Comparison of ENCODE assay signal across 1 fruit fly cellular context in the genomic region with DNA sequence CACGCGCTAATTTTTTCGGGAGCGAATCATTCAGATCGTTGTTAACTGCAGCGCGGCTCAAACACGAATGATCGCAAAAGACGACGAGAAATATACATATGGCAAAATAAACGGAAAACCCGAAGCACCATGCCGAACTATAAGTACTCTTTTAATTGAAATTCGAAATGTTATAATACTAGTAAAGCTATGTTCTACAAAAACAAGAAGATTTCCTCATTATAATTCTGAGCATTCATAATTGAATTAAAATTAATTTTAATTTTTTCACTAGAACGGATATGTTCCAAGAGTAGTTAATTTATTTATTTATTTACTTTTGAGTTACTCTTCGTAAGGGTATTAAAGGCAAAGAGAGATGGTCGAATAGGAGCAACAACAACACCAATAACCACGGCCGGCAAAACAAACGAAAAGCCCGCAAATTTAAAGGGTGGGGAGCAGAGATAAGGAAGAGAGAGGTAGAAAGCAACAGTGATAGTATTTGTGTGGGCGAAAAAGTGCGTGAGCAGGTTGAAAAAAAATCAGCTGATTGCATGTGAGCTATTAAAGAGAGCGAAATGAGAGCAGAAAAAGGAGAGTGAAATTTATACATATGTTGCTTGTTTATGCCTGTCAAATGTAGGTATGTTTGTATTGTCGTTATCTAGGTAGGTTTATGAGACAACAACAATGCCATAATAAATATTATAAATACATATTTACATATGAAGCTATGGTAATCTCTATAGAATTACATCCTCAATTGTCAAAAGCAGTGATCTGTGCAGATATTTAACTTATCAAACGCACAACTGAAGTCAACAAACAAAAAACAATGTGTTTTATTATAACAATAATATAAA.
A peak's percentile ranks its signal among the peaks of the same experiment; 100 is the strongest.
TF ChIP-seq lines count a peak whose summit lies in the region.

No protein-coding gene starts in this region.

TF ChIP-seq in whole organism, embryonic, 481 proteins besides CTCF, POLR2A, EP300 and RAD21 (continued from another document and continues in another):
- TF ChIP-seq CG12659 (GFP tag; optimal IDR thresholded peaks at IDR 0.05; lab: Kevin White, UChicago), result peak; percentile 69
- peak; percentile 51 for TF ChIP-seq CG13624 (GFP tag; optimal IDR thresholded peaks at IDR 0.05; lab: Kevin White, UChicago)
- no peak for TF ChIP-seq CG2875 (GFP tag; optimal IDR thresholded peaks at IDR 0.05; lab: Kevin White, UChicago)
- peak; percentile 42 for TF ChIP-seq CG15601 (tag; optimal IDR thresholded peaks at IDR 0.05; lab: Kevin White, UChicago)
- peak; percentile 75 for TF ChIP-seq CG17385 (GFP tag; optimal IDR thresholded peaks at IDR 0.05; lab: Kevin White, UChicago)
- TF ChIP-seq Bdp1 (GFP tag; optimal IDR thresholded peaks at IDR 0.05; lab: Kevin White, UChicago), result peak; percentile 22
- TF ChIP-seq CG8290 (GFP tag; optimal IDR thresholded peaks at IDR 0.05; lab: Kevin White, UChicago), result no peak
- TF ChIP-seq CG8290 (tag; optimal IDR thresholded peaks at IDR 0.05; lab: Kevin White, UChicago), result peak in 1 of 2 experiments; percentile 48
- TF ChIP-seq CG7271 (tag; optimal IDR thresholded peaks at IDR 0.05; lab: Kevin White, UChicago), result no peak
- no peak; the same call in none of the 2 replicates for TF ChIP-seq ssp (GFP tag; IDR thresholded peaks at IDR 0.05; lab: Robert Waterston, UW)
- TF ChIP-seq CG30403 (GFP tag; optimal IDR thresholded peaks at IDR 0.05; lab: Kevin White, UChicago), result peak; percentile 84
- peak; percentile 73 for TF ChIP-seq fd96Cb (tag; optimal IDR thresholded peaks at IDR 0.05; lab: Kevin White, UChicago)
- no peak for TF ChIP-seq slou (GFP tag; optimal IDR thresholded peaks at IDR 0.05; lab: Kevin White, UChicago)
- TF ChIP-seq gro (GFP tag; optimal IDR thresholded peaks at IDR 0.05; lab: Kevin White, UChicago), result peak; percentile 67
- peak; percentile 79 for TF ChIP-seq lmd (GFP tag; IDR thresholded peaks at IDR 0.05; lab: Robert Waterston, UW)
- TF ChIP-seq ken (GFP tag; IDR thresholded peaks at IDR 0.05; lab: Robert Waterston, UW), result peak; percentile 38; the same call in 1 of the 3 replicates
- TF ChIP-seq Trl (optimal IDR thresholded peaks at IDR 0.05; lab: Kevin White, UChicago), result peak; percentile 56 to 84
- TF ChIP-seq Trl (GFP tag; optimal IDR thresholded peaks at IDR 0.05; lab: Kevin White, UChicago), result no peak
- TF ChIP-seq dm (GFP tag; optimal IDR thresholded peaks at IDR 0.05; lab: Kevin White, UChicago), result no peak
- peak; percentile 87 for TF ChIP-seq Ptx1 (GFP tag; IDR thresholded peaks at IDR 0.05; lab: Robert Waterston, UW)
- TF ChIP-seq CG11398 (GFP tag; optimal IDR thresholded peaks at IDR 0.05; lab: Kevin White, UChicago), result no peak
- TF ChIP-seq CG6683 (GFP tag; optimal IDR thresholded peaks at IDR 0.05; lab: Kevin White, UChicago), result peak; percentile 37
- TF ChIP-seq NC2β (GFP tag; optimal IDR thresholded peaks at IDR 0.05; lab: Kevin White, UChicago), result no peak
- peak; percentile 39 for TF ChIP-seq eyg (GFP tag; optimal IDR thresholded peaks at IDR 0.05; lab: Kevin White, UChicago)
- TF ChIP-seq sna (GFP tag; IDR thresholded peaks at IDR 0.05; lab: Robert Waterston, UW; ENCODE audit: partially characterized antibody), result no peak
- TF ChIP-seq Nf-YC (tag; optimal IDR thresholded peaks at IDR 0.05; lab: Kevin White, UChicago), result peak; percentile 35
- peak; percentile 10 for TF ChIP-seq CG1529 (GFP tag; optimal IDR thresholded peaks at IDR 0.05; lab: Kevin White, UChicago)
- TF ChIP-seq chm (GFP tag; IDR thresholded peaks at IDR 0.05; lab: Robert Waterston, UW), result peak; percentile 38; the same call in 1 of the 2 replicates
- peak; percentile 73 for TF ChIP-seq CG9727 (GFP tag; optimal IDR thresholded peaks at IDR 0.05; lab: Kevin White, UChicago)
- peak; percentile 25 for TF ChIP-seq trh (GFP tag; optimal IDR thresholded peaks at IDR 0.05; lab: Kevin White, UChicago)
- TF ChIP-seq Elba2 (GFP tag; optimal IDR thresholded peaks at IDR 0.05; lab: Kevin White, UChicago), result no peak
- peak; percentile 73 for TF ChIP-seq CG13424 (tag; optimal IDR thresholded peaks at IDR 0.05; lab: Kevin White, UChicago)
- peak; percentile 72 for TF ChIP-seq CG12155 (GFP tag; optimal IDR thresholded peaks at IDR 0.05; lab: Kevin White, UChicago)
- TF ChIP-seq klu (GFP tag; IDR thresholded peaks at IDR 0.05; lab: Robert Waterston, UW), result peak; percentile 29; the same call in 1 of the 2 replicates
- peak; percentile 37; the same call in 1 of the 2 replicates for TF ChIP-seq sisA (GFP tag; IDR thresholded peaks at IDR 0.05; lab: Robert Waterston, UW)
- no peak for TF ChIP-seq repo (GFP tag; optimal IDR thresholded peaks at IDR 0.05; lab: Kevin White, UChicago)
- TF ChIP-seq CG5953 (GFP tag; IDR thresholded peaks at IDR 0.05; lab: Robert Waterston, UW), result peak; percentile 36; the same call in 1 of the 2 replicates
- peak; percentile 12 for TF ChIP-seq Myb (GFP tag; optimal IDR thresholded peaks at IDR 0.05; lab: Kevin White, UChicago)
- TF ChIP-seq CG6254 (GFP tag; optimal IDR thresholded peaks at IDR 0.05; lab: Kevin White, UChicago), result peak; percentile 43
- TF ChIP-seq Gsc (GFP tag; IDR thresholded peaks at IDR 0.05; lab: Robert Waterston, UW), result no peak
- peak; percentile 64; the same call in 1 of the 3 replicates for TF ChIP-seq Mrtf (GFP tag; IDR thresholded peaks at IDR 0.05; lab: Robert Waterston, UW)
- TF ChIP-seq Abd-B (GFP tag; optimal IDR thresholded peaks at IDR 0.05; lab: Kevin White, UChicago), result peak; percentile 46
- peak; percentile 14 for TF ChIP-seq luna (GFP tag; optimal IDR thresholded peaks at IDR 0.05; lab: Kevin White, UChicago)
- peak; percentile 79 for TF ChIP-seq Xrp1 (GFP tag; IDR thresholded peaks at IDR 0.05; lab: Robert Waterston, UW)
- TF ChIP-seq CG10959 (GFP tag; IDR thresholded peaks at IDR 0.05; lab: Robert Waterston, UW), result no peak
- TF ChIP-seq knrl (GFP tag; IDR thresholded peaks at IDR 0.05; lab: Robert Waterston, UW; ENCODE audit: partially characterized antibody), result no peak
- peak; percentile 77 for TF ChIP-seq CG9932 (GFP tag; IDR thresholded peaks at IDR 0.05; lab: Robert Waterston, UW)
- TF ChIP-seq Vsx1 (GFP tag; optimal IDR thresholded peaks at IDR 0.05; lab: Kevin White, UChicago), result peak; percentile 53
- peak; percentile 23 for TF ChIP-seq CG12219 (GFP tag; optimal IDR thresholded peaks at IDR 0.05; lab: Kevin White, UChicago)
- TF ChIP-seq Hr3 (GFP tag; optimal IDR thresholded peaks at IDR 0.05; lab: Kevin White, UChicago), result peak; percentile 60
- peak; percentile 10 for TF ChIP-seq CG6654 (GFP tag; optimal IDR thresholded peaks at IDR 0.05; lab: Kevin White, UChicago)
- TF ChIP-seq bigmax (GFP tag; optimal IDR thresholded peaks at IDR 0.05; lab: Kevin White, UChicago), result no peak
- TF ChIP-seq Ravus (GFP tag; IDR thresholded peaks at IDR 0.05; lab: Robert Waterston, UW), result no peak
- peak; percentile 20 for TF ChIP-seq ems (GFP tag; optimal IDR thresholded peaks at IDR 0.05; lab: Kevin White, UChicago)
- no peak for TF ChIP-seq ato (GFP tag; IDR thresholded peaks at IDR 0.05; lab: Robert Waterston, UW; ENCODE audit: partially characterized antibody)
- no peak for TF ChIP-seq CG3726 (GFP tag; IDR thresholded peaks at IDR 0.05; lab: Robert Waterston, UW)
- peak; percentile 0 for TF ChIP-seq CG31365 (tag; optimal IDR thresholded peaks at IDR 0.05; lab: Kevin White, UChicago)
- TF ChIP-seq CG12104 (GFP tag; optimal IDR thresholded peaks at IDR 0.05; lab: Kevin White, UChicago), result peak; percentile 60
- no peak for TF ChIP-seq CG8478 (optimal IDR thresholded peaks at IDR 0.05; lab: Kevin White, UChicago)
- peak; percentile 85 for TF ChIP-seq lab (GFP tag; optimal IDR thresholded peaks at IDR 0.05; lab: Kevin White, UChicago)
- TF ChIP-seq schlank (tag; optimal IDR thresholded peaks at IDR 0.05; lab: Kevin White, UChicago), result no peak
- peak; percentile 78 for TF ChIP-seq Oli (tag; optimal IDR thresholded peaks at IDR 0.05; lab: Kevin White, UChicago)
- no peak for TF ChIP-seq dati (GFP tag; IDR thresholded peaks at IDR 0.05; lab: Robert Waterston, UW)
- TF ChIP-seq CG31224 (GFP tag; IDR thresholded peaks at IDR 0.05; lab: Robert Waterston, UW), result peak; percentile 77
- peak; percentile 2 for TF ChIP-seq CG18764 (GFP tag; optimal IDR thresholded peaks at IDR 0.05; lab: Kevin White, UChicago)
- peak; percentile 69 for TF ChIP-seq ci (GFP tag; IDR thresholded peaks at IDR 0.05; lab: Robert Waterston, UW)
- TF ChIP-seq peb (GFP tag; IDR thresholded peaks at IDR 0.05; lab: Robert Waterston, UW), result peak; percentile 48; the same call in 1 of the 2 replicates
- TF ChIP-seq CG12769 (tag; optimal IDR thresholded peaks at IDR 0.05; lab: Kevin White, UChicago), result peak; percentile 29
- TF ChIP-seq CG8359 (GFP tag; optimal IDR thresholded peaks at IDR 0.05; lab: Kevin White, UChicago; ENCODE audit: borderline replicate concordance), result no peak
- TF ChIP-seq CG17568 (GFP tag; optimal IDR thresholded peaks at IDR 0.05; lab: Kevin White, UChicago), result peak; percentile 57
- TF ChIP-seq CG4282 (GFP tag; optimal IDR thresholded peaks at IDR 0.05; lab: Kevin White, UChicago), result no peak
- no peak for TF ChIP-seq CG1024 (GFP tag; IDR thresholded peaks at IDR 0.05; lab: Robert Waterston, UW)
- TF ChIP-seq ranshi (GFP tag; IDR thresholded peaks at IDR 0.05; lab: Robert Waterston, UW), result peak; percentile 48; the same call in 1 of the 2 replicates
- peak; percentile 59; the same call in 2 of the 3 replicates for TF ChIP-seq H15 (GFP tag; IDR thresholded peaks at IDR 0.05; lab: Robert Waterston, UW)
- TF ChIP-seq HLHmδ (GFP tag; optimal IDR thresholded peaks at IDR 0.05; lab: Kevin White, UChicago), result no peak
- TF ChIP-seq cato (GFP tag; optimal IDR thresholded peaks at IDR 0.05; lab: Kevin White, UChicago; ENCODE audit: borderline replicate concordance), result peak; percentile 11
- TF ChIP-seq CG2199 (GFP tag; IDR thresholded peaks at IDR 0.05; lab: Robert Waterston, UW), result no peak
- peak; percentile 71 for TF ChIP-seq Nf-YA (GFP tag; IDR thresholded peaks at IDR 0.05; lab: Robert Waterston, UW)
- TF ChIP-seq Hmx (GFP tag; optimal IDR thresholded peaks at IDR 0.05; lab: Kevin White, UChicago), result peak; percentile 57
- TF ChIP-seq fd102C (GFP tag; optimal IDR thresholded peaks at IDR 0.05; lab: Kevin White, UChicago), result peak; percentile 6
- TF ChIP-seq Deaf1 (tag; optimal IDR thresholded peaks at IDR 0.05; lab: Kevin White, UChicago), result peak; percentile 74
- TF ChIP-seq sr (GFP tag; IDR thresholded peaks at IDR 0.05; lab: Robert Waterston, UW), result peak; percentile 96
- peak; percentile 58 for TF ChIP-seq fd64A (GFP tag; optimal IDR thresholded peaks at IDR 0.05; lab: Kevin White, UChicago)
- TF ChIP-seq Camta (GFP tag; optimal IDR thresholded peaks at IDR 0.05; lab: Kevin White, UChicago), result peak; percentile 43
- no peak for TF ChIP-seq zf30C (GFP tag; optimal IDR thresholded peaks at IDR 0.05; lab: Kevin White, UChicago)
- TF ChIP-seq CG6765 (GFP tag; optimal IDR thresholded peaks at IDR 0.05; lab: Kevin White, UChicago), result peak; percentile 42
- no peak for TF ChIP-seq h (optimal IDR thresholded peaks at IDR 0.05; lab: Kevin White, UChicago)
- TF ChIP-seq CG7963 (GFP tag; IDR thresholded peaks at IDR 0.05; lab: Robert Waterston, UW; ENCODE audit: partially characterized antibody), result no peak
- peak; percentile 7; the same call in 1 of the 2 replicates for TF ChIP-seq MBD-R2 (GFP tag; IDR thresholded peaks at IDR 0.05; lab: Robert Waterston, UW)
- TF ChIP-seq usp (GFP tag; optimal IDR thresholded peaks at IDR 0.05; lab: Kevin White, UChicago), result no peak
- peak; percentile 55 for TF ChIP-seq HmgZ (tag; optimal IDR thresholded peaks at IDR 0.05; lab: Kevin White, UChicago)
- TF ChIP-seq NK7.1 (GFP tag; optimal IDR thresholded peaks at IDR 0.05; lab: Kevin White, UChicago), result no peak
- TF ChIP-seq HmgD (GFP tag; optimal IDR thresholded peaks at IDR 0.05; lab: Kevin White, UChicago), result no peak
- TF ChIP-seq CG31388 (GFP tag; optimal IDR thresholded peaks at IDR 0.05; lab: Kevin White, UChicago), result peak; percentile 24
- TF ChIP-seq CG7745 (tag; optimal IDR thresholded peaks at IDR 0.05; lab: Kevin White, UChicago), result no peak
- TF ChIP-seq stc (GFP tag; IDR thresholded peaks at IDR 0.05; lab: Robert Waterston, UW), result peak; percentile 84
- no peak for TF ChIP-seq stwl (tag; optimal IDR thresholded peaks at IDR 0.05; lab: Kevin White, UChicago)
- TF ChIP-seq slp2 (GFP tag; optimal IDR thresholded peaks at IDR 0.05; lab: Kevin White, UChicago), result peak; percentile 28
- peak; percentile 56; the same call in 1 of the 2 replicates for TF ChIP-seq E2f2 (GFP tag; IDR thresholded peaks at IDR 0.05; lab: Robert Waterston, UW)
- peak; percentile 39 for TF ChIP-seq kni (GFP tag; optimal IDR thresholded peaks at IDR 0.05; lab: Kevin White, UChicago)
- TF ChIP-seq unc-4 (GFP tag; IDR thresholded peaks at IDR 0.05; lab: Robert Waterston, UW; ENCODE audit: partially characterized antibody), result no peak
- TF ChIP-seq CG11695 (GFP tag; IDR thresholded peaks at IDR 0.05; lab: Robert Waterston, UW), result peak; percentile 89
- peak; percentile 71 for TF ChIP-seq CG8388 (GFP tag; optimal IDR thresholded peaks at IDR 0.05; lab: Kevin White, UChicago)
- TF ChIP-seq CG11085 (GFP tag; IDR thresholded peaks at IDR 0.05; lab: Robert Waterston, UW), result peak; percentile 58; the same call in 1 of the 2 replicates
- peak; percentile 54 for TF ChIP-seq CG18619 (GFP tag; optimal IDR thresholded peaks at IDR 0.05; lab: Kevin White, UChicago)
- TF ChIP-seq otp (GFP tag; IDR thresholded peaks at IDR 0.05; lab: Robert Waterston, UW), result peak; percentile 66; the same call in 1 of the 3 replicates
- no peak for TF ChIP-seq oc (tag; optimal IDR thresholded peaks at IDR 0.05; lab: Kevin White, UChicago)
- peak; percentile 69 for TF ChIP-seq salm (tag; optimal IDR thresholded peaks at IDR 0.05; lab: Kevin White, UChicago)
- peak; percentile 50 for TF ChIP-seq tin (GFP tag; optimal IDR thresholded peaks at IDR 0.05; lab: Kevin White, UChicago)
- no peak for TF ChIP-seq CG2129 (GFP tag; IDR thresholded peaks at IDR 0.05; lab: Robert Waterston, UW; ENCODE audit: partially characterized antibody)
- TF ChIP-seq crol (GFP tag; IDR thresholded peaks at IDR 0.05; lab: Robert Waterston, UW), result peak; percentile 27; the same call in 1 of the 2 replicates
- TF ChIP-seq dpn (GFP tag; optimal IDR thresholded peaks at IDR 0.05; lab: Kevin White, UChicago), result peak; percentile 2 to 58
- no peak for TF ChIP-seq amos (GFP tag; IDR thresholded peaks at IDR 0.05; lab: Robert Waterston, UW; ENCODE audit: partially characterized antibody)
- peak; percentile 55 for TF ChIP-seq mam (GFP tag; optimal IDR thresholded peaks at IDR 0.05; lab: Kevin White, UChicago)
- TF ChIP-seq gce (GFP tag; IDR thresholded peaks at IDR 0.05; lab: Robert Waterston, UW), result 0 out of 3 replicates have a peak, but pooled peaks have one; percentile 47
- TF ChIP-seq CG3065 (GFP tag; optimal IDR thresholded peaks at IDR 0.05; lab: Kevin White, UChicago), result no peak
- TF ChIP-seq HLH54F (GFP tag; optimal IDR thresholded peaks at IDR 0.05; lab: Kevin White, UChicago), result peak; percentile 38
- TF ChIP-seq dysf (GFP tag; IDR thresholded peaks at IDR 0.05; lab: Robert Waterston, UW), result peak; percentile 87
- peak; percentile 18 for TF ChIP-seq zen (tag; optimal IDR thresholded peaks at IDR 0.05; lab: Kevin White, UChicago)
